Worm (Caenorhabditis elegans): ENCODE data around the gene sru-12.

The sru-12 gene

ce11 chrIV:13557393-13557792 lies 25.6 kb upstream of the sru-12 start:
- TF ChIP-seq him-1 (tag; optimal IDR thresholded peaks at IDR 0.05) (no peak), unc-62 (GFP tag; optimal IDR thresholded peaks at IDR 0.05) (no peak), nfyb-1 (GFP tag; IDR thresholded peaks at IDR 0.05) (no peak), F55B11.4 (tag; optimal IDR thresholded peaks at IDR 0.05; ENCODE audit: borderline replicate concordance, insufficient read depth) (no peak), hmg-20 (GFP tag; IDR thresholded peaks at IDR 0.05) (no peak), nfya-2 (GFP tag; IDR thresholded peaks at IDR 0.05) (no peak), zim-3 (tag; optimal IDR thresholded peaks at IDR 0.05) (no peak), F23B12.7 (tag; optimal IDR thresholded peaks at IDR 0.05; ENCODE audit: insufficient read depth) (no peak), nhr-27 (tag; optimal IDR thresholded peaks at IDR 0.05) (no peak), F22D6.2 (tag; optimal IDR thresholded peaks at IDR 0.05) (no peak), aptf-2 (GFP tag; conservative IDR thresholded peaks at IDR 0.05) (no peak), akir-1 (GFP tag; optimal IDR thresholded peaks at IDR 0.05) (no peak), ztf-3 (GFP tag; optimal IDR thresholded peaks at IDR 0.05) (no peak), tbp1 (GFP tag; optimal IDR thresholded peaks at IDR 0.05) (no peak)

ce11 chrIV:13559020-13559419 lies 24.0 kb upstream of the sru-12 start:
- TF ChIP-seq zfh-2 (GFP tag; conservative IDR thresholded peaks at IDR 0.05): peak; percentile 65; the same call in 1 of the 2 replicates
- TF ChIP-seq hmg-1.2 (GFP tag; IDR thresholded peaks at IDR 0.05): no peak

DNA sequence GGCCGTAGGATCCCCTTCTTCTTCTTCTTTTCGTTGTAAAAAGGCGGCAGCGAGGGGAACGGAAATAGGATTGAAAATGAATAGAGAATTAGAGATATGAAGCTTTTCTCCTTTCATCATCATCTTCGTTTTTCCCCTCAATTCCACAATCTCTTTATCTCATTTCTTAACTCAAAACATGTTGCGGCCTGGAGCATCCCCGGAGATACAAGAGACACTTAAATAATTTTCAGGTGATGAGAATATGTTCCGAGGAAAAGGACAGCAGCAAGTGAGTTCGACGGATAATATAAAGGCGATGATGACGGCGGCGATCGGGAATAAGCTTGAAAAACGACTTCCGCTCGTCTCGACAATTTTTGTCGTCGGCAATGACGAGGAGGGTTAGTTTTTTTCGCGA lies 21.4 kb upstream of the sru-12 start, which contains the start of the genes Y45F10B.13 and qui-1:
Gene Y45F10B.13, minus strand, starts transcription at position 101 of the 400 bp plus-strand sequence.
Gene qui-1, plus strand, starts transcription at position 233 of the 400 bp plus-strand sequence.
- TF ChIP-seq efl-1 (GFP tag; optimal IDR thresholded peaks at IDR 0.05) (no peak), sea-2 (GFP tag; IDR thresholded peaks at IDR 0.05) (no peak), ztf-28 (GFP tag; IDR thresholded peaks at IDR 0.05) (0 out of 2 replicates have a peak, but pooled peaks have one; percentile 39)

DNA sequence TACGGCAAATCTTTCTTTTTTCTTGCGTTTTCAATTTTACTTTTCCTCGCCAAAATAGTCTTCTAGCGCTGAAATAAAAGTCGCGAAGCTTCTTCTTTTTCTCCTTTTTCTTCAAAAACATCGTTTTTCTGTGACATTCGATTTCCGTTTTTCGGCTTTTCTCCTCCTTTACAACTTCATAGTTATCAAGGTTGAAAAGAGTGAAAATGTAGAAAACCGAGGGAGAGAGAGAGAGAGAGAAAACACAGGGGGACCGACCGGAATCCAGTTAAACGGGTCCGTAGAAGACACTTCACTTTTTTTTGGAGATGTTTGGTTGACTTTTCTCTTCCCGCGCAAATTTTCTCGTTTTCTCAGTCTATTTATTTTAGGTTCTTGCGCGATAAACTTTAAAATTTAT lies 18.7 kb upstream of the sru-12 start:
- TF ChIP-seq madf-3 (GFP tag; IDR thresholded peaks at IDR 0.05) (no peak), nfyb-1 (GFP tag; IDR thresholded peaks at IDR 0.05) (no peak), F57C9.4 (tag; optimal IDR thresholded peaks at IDR 0.05) (no peak), lin-26 (GFP tag; IDR thresholded peaks at IDR 0.05) (no peak), him-1 (tag; optimal IDR thresholded peaks at IDR 0.05) (no peak), athp-1 (tag; optimal IDR thresholded peaks at IDR 0.05) (no peak), nfya-2 (GFP tag; IDR thresholded peaks at IDR 0.05) (no peak), zim-3 (tag; optimal IDR thresholded peaks at IDR 0.05) (no peak), sea-2 (GFP tag; IDR thresholded peaks at IDR 0.05) (no peak), C17E4.6 (GFP tag; IDR thresholded peaks at IDR 0.05) (no peak), B0261.1 (tag; optimal IDR thresholded peaks at IDR 0.05) (no peak), T07F8.4 (tag; optimal IDR thresholded peaks at IDR 0.05) (no peak), snpc-4 (GFP tag; optimal IDR thresholded peaks at IDR 0.05) (no peak), snpc-4 (tag; optimal IDR thresholded peaks at IDR 0.05) (no peak), sdz-38 (tag; optimal IDR thresholded peaks at IDR 0.05) (no peak), chd-7 (tag; optimal IDR thresholded peaks at IDR 0.05) (no peak)

DNA sequence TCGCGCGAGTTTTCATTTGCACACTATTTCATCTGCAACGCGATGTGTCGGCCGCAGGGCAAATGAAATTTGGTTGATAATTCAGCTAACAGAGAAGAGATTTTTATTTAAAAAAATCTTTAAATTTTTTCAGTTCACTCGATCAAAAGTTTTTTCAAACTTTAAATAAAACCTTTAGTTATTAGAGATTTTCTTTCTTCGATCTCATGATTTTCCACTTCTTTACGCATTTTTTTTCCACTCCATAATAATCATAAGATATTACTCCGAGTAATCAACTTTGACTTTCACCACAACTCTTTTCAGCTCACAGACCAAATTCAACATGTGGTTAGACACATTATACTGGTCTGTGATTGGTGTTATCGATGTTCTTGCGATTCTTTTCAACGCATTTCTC lies 8.3 kb upstream of the sru-12 start, which contains the start of gene srd-10:
Gene srd-10, plus strand, starts transcription at position 301 of the 400 bp plus-strand sequence.
- TF ChIP-seq ceh-27 (GFP tag; optimal IDR thresholded peaks at IDR 0.05) (no peak), nhr-179 (tag; optimal IDR thresholded peaks at IDR 0.05) (no peak), him-1 (tag; optimal IDR thresholded peaks at IDR 0.05) (no peak), lin-54 (GFP tag; optimal IDR thresholded peaks at IDR 0.05) (no peak), chd-7 (tag; optimal IDR thresholded peaks at IDR 0.05) (no peak), lag-1 (GFP tag; IDR thresholded peaks at IDR 0.05) (no peak), pbrm-1 (GFP tag; IDR thresholded peaks at IDR 0.05) (no peak), hmg-1.2 (GFP tag; IDR thresholded peaks at IDR 0.05) (no peak), Y95B8A.8 (GFP tag; IDR thresholded peaks at IDR 0.05) (no peak), hlh-26 (GFP tag; conservative IDR thresholded peaks at IDR 0.05) (no peak), Y53F4B.3 (GFP tag; IDR thresholded peaks at IDR 0.05) (no peak), F23B12.7 (tag; optimal IDR thresholded peaks at IDR 0.05; ENCODE audit: insufficient read depth) (no peak), Y67H2A.10 (GFP tag; conservative IDR thresholded peaks at IDR 0.05) (no peak)
